Fruit fly (Drosophila melanogaster) whole organism, pupa: ENCODE results near the gene CG12182.

ENCODE experiments used
- CG10348 ChIP-seq: fragments of 200-800 bp; sonication (Bioruptor generic); IDR thresholded peaks from 2 replicates; pipeline ENCODE4 v1.3.6; 2022; ENCODE audit warnings: missing biosample characterization, missing genetic modification characterization
- CG14655 ChIP-seq: fragments of 200-800 bp; sonication (Bioruptor generic); optimal IDR thresholded peaks from 3 replicates; lab custom pipeline; 2017; ENCODE audit warnings: mild to moderate bottlenecking, missing biosample characterization, missing genetic modification reagents, missing genetic modification characterization
- CG15710 ChIP-seq: fragments of 200-800 bp; sonication (Bioruptor generic); optimal IDR thresholded peaks from 2 replicates; lab custom pipeline; 2018; ENCODE audit warnings: missing biosample characterization, mild to moderate bottlenecking, missing genetic modification characterization, moderate library complexity
- CG34367 ChIP-seq: fragments of 200-800 bp; sonication (Bioruptor generic); optimal IDR thresholded peaks from 2 replicates; lab custom pipeline; 2018; ENCODE audit warnings: missing biosample characterization, mild to moderate bottlenecking, missing genetic modification characterization
- CG4496 ChIP-seq: fragments of 200-800 bp; sonication (Bioruptor generic); IDR thresholded peaks from 3 replicates; pipeline ENCODE4 v1.3.6; 2022; ENCODE audit warnings: missing biosample characterization, missing genetic modification characterization
- CG8159 ChIP-seq: fragments of 200-800 bp; sonication (Bioruptor generic); optimal IDR thresholded peaks from 3 replicates; lab custom pipeline; 2018; ENCODE audit warnings: missing biosample characterization, mild to moderate bottlenecking, missing genetic modification characterization, moderate library complexity
- Pif1B ChIP-seq: fragments of 200-800 bp; sonication (Bioruptor generic); optimal IDR thresholded peaks from 3 replicates; lab custom pipeline; 2016; ENCODE audit warnings: missing biosample characterization, missing genetic modification characterization
- fd96Ca ChIP-seq: fragments of 200-800 bp; sonication (Bioruptor generic); IDR thresholded peaks from 3 replicates; pipeline ENCODE4 v1.3.6; 2022; ENCODE audit warnings: missing biosample characterization, missing genetic modification characterization
- rn ChIP-seq: fragments of 200-800 bp; sonication (Bioruptor generic); IDR thresholded peaks from 2 replicates; pipeline ENCODE4 v1.3.6; 2022; ENCODE audit warnings: missing biosample characterization, missing genetic modification characterization

DNA sequence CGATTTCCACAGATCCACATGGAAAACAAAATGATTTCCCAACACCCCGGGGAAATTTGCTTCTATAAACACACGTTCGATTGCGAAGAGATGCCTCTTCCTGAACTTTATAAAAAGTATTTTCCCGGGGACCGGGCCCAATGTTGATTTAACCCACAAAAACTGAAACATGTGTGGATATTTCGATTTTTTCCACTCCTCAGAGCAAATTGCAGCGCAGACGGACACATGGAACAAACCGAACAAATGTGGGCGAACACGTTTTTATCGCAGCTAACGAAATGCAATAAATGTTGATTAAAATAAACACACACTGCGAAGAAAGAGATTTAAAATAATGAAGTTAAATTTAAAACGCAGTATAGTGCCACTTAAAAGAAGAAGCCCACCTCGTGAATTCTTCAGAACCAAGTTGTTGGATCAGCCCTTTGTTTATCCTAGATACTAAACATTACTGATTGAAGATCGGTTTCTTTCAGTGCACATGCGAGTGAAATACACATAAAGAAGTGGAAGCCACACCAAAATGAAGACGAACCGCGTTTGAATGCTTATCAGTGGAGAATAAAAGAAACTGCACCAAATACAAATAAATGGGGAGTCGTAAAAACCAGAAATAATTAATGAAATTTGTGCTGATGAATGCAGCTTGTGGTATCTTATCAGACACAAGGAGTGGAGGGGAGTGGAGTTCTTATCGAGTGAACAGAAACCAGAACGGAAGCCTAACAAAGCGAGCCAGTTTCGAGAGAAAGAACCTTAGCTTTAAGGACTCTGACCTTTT is 16.4 kb downstream of the CG12182 start:
- TF ChIP-seq fd96Ca (GFP tag; lab: Robert Waterston, UW) = peak; percentile 92
- TF ChIP-seq CG8159 (tag; lab: Kevin White, UChicago) = peak; percentile 76
- TF ChIP-seq CG15710 (tag; lab: Kevin White, UChicago) = peak; percentile 72
- peak; percentile 94 for TF ChIP-seq CG4496
- peak; percentile 44 for TF ChIP-seq CG34367 (tag; lab: Kevin White, UChicago)
- peak; percentile 71 for TF ChIP-seq CG14655 (GFP tag; lab: Kevin White, UChicago)
- no peak for TF ChIP-seq CG10348 (GFP tag; lab: Robert Waterston, UW)
- TF ChIP-seq rn (GFP tag; lab: Robert Waterston, UW) = peak; percentile 75
- TF ChIP-seq Pif1B (GFP tag; lab: Kevin White, UChicago) = peak; percentile 75
